Fruit fly (Drosophila melanogaster): ENCODE measurements around the gene CG31606.

Gene CG31606

DNA sequence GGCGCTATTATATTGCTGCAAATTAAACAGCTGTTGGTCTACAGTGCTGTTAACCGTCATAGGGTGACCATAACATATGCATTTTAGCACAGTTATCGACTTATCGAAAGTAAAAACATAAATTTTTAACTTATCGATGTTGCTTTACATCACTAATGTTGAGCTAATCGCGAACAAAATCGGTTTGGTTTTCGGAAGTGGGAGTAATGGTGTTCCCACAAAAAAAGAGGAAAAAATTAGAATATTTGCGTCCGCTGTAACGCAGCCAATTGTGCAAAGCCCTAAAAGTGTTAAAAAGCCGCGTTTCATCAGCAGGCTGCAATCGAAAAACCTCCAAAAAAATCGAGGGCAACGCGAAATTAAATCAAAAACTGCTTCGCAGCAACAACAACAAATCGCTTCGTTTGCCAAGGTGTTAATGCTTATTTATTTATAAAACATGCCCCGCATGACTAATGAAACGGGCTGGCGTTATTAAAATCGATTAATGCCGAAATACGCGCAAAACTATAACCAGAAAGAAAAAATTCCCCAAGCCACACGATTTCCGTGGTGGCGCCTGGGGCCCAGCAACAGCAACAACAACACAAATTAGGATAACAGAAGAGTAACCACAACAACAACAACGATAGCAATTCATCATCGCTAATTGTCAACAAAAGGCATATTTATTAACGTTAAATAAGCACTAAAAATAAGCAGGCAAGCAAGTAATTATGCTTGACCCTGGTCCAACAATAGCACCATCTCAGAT is 20.4 kb upstream of the CG31606 start, which contains the start of the genes CG12375 and CG8668 (continued):
- TF ChIP-seq Asciz (GFP tag; optimal IDR thresholded peaks at IDR 0.05) (no peak), Pdp1 (GFP tag; optimal IDR thresholded peaks at IDR 0.05) (peak in 1 of 2 experiments; percentile 18), CG15696 (tag; optimal IDR thresholded peaks at IDR 0.05) (no peak), pan (optimal IDR thresholded peaks at IDR 0.05) (no peak), pan (GFP tag; optimal IDR thresholded peaks at IDR 0.05 in 1 of 2, IDR thresholded peaks at IDR 0.05 in 1 of 2) (no peak), CG8281 (tag; optimal IDR thresholded peaks at IDR 0.05) (no peak), Fer2 (tag; optimal IDR thresholded peaks at IDR 0.05) (no peak), CG14050 (GFP tag; IDR thresholded peaks at IDR 0.05) (no peak), Sin3A (optimal IDR thresholded peaks at IDR 0.05) (no peak), HmgZ (tag; optimal IDR thresholded peaks at IDR 0.05) (peak; percentile 8), CG10431 (GFP tag; optimal IDR thresholded peaks at IDR 0.05) (no peak), Mes4 (GFP tag; optimal IDR thresholded peaks at IDR 0.05) (no peak), CG16863 (GFP tag; optimal IDR thresholded peaks at IDR 0.05) (no peak), CG10565 (GFP tag; optimal IDR thresholded peaks at IDR 0.05) (no peak), Mad (GFP tag; optimal IDR thresholded peaks at IDR 0.05) (no peak), CG43689 (GFP tag; IDR thresholded peaks at IDR 0.05) (no peak), CHES-1-like (GFP tag; optimal IDR thresholded peaks at IDR 0.05) (no peak), CG4404 (GFP tag; IDR thresholded peaks at IDR 0.05) (no peak), Antp (GFP tag; optimal IDR thresholded peaks at IDR 0.05) (no peak), HLH54F (GFP tag; optimal IDR thresholded peaks at IDR 0.05) (no peak), B-H2 (GFP tag; optimal IDR thresholded peaks at IDR 0.05) (no peak), lab (GFP tag; optimal IDR thresholded peaks at IDR 0.05) (peak; percentile 22), Oli (tag; optimal IDR thresholded peaks at IDR 0.05) (no peak), CG9727 (GFP tag; optimal IDR thresholded peaks at IDR 0.05) (peak; percentile 2), CG12942 (GFP tag; optimal IDR thresholded peaks at IDR 0.05) (no peak), Xrp1 (GFP tag; IDR thresholded peaks at IDR 0.05) (no peak), bbx (GFP tag; IDR thresholded peaks at IDR 0.05; ENCODE audit: partially characterized antibody) (peak; percentile 88), repo (GFP tag; optimal IDR thresholded peaks at IDR 0.05) (no peak), CG6765 (GFP tag; optimal IDR thresholded peaks at IDR 0.05) (peak; percentile 61), Hsf (GFP tag; optimal IDR thresholded peaks at IDR 0.05) (no peak), salm (tag; optimal IDR thresholded peaks at IDR 0.05) (no peak), Rx (GFP tag; IDR thresholded peaks at IDR 0.05) (no peak), tap (tag; optimal IDR thresholded peaks at IDR 0.05) (no peak), CG10366 (GFP tag; IDR thresholded peaks at IDR 0.05) (no peak), Spps (tag; optimal IDR thresholded peaks at IDR 0.05) (no peak), dm (GFP tag; optimal IDR thresholded peaks at IDR 0.05) (no peak), hth (optimal IDR thresholded peaks at IDR 0.05) (no peak), Bteb2 (GFP tag; optimal IDR thresholded peaks at IDR 0.05) (no peak), Gug (GFP tag; IDR thresholded peaks at IDR 0.05) (no peak), chinmo (GFP tag; IDR thresholded peaks at IDR 0.05; ENCODE audit: partially characterized antibody) (0 out of 4 replicates have a peak, but pooled peaks have one; percentile 37), CG9437 (GFP tag; optimal IDR thresholded peaks at IDR 0.05) (no peak), CG4617 (GFP tag; optimal IDR thresholded peaks at IDR 0.05; ENCODE audit: borderline replicate concordance) (peak; percentile 77), CG6854 (GFP tag; optimal IDR thresholded peaks at IDR 0.05) (no peak), mld (GFP tag; IDR thresholded peaks at IDR 0.05; ENCODE audit: partially characterized antibody) (peak; percentile 57; the same call in 2 of the 3 replicates), CG10654 (GFP tag; optimal IDR thresholded peaks at IDR 0.05) (no peak), CG14860 (GFP tag; IDR thresholded peaks at IDR 0.05; ENCODE audit: partially characterized antibody) (peak; percentile 58; the same call in 2 of the 3 replicates), oc (tag; optimal IDR thresholded peaks at IDR 0.05) (no peak), CG7987 (GFP tag; optimal IDR thresholded peaks at IDR 0.05) (no peak), ttk (GFP tag; IDR thresholded peaks at IDR 0.05) (no peak), CG18262 (tag; optimal IDR thresholded peaks at IDR 0.05) (no peak)

All from whole organism, embryonic.